Fruit fly (Drosophila melanogaster) whole organism, embryonic: Measurements from ENCODE around the gene CG42759.

Experiments used
- B-H2 ChIP-seq: fragments of 200-800 bp; sonication (Bioruptor generic); optimal IDR thresholded peaks from 2 replicates; lab custom pipeline; 2018; ENCODE audit warnings: missing biosample characterization, mild to moderate bottlenecking, missing genetic modification characterization
- CG12155 ChIP-seq: fragments of 200-800 bp; sonication (Bioruptor generic); optimal IDR thresholded peaks from 3 replicates; lab custom pipeline; 2016; ENCODE audit warnings: missing biosample characterization, missing genetic modification characterization
- CG13287 ChIP-seq: fragments of 200-800 bp; sonication (Bioruptor generic); IDR thresholded peaks from 2 replicates; pipeline ENCODE4 v1.3.6; 2022; ENCODE audit warnings: missing biosample characterization, missing genetic modification characterization; ENCODE audit not compliant: partially characterized antibody
- CG13775 ChIP-seq: fragments of 200-800 bp; sonication (Bioruptor generic); optimal IDR thresholded peaks from 3 replicates; lab custom pipeline; 2017; ENCODE audit warnings: missing biosample characterization, mild to moderate bottlenecking, missing genetic modification characterization
- CG14441 ChIP-seq: fragments of 200-800 bp; sonication (Bioruptor generic); IDR thresholded peaks from 2 replicates; pipeline ENCODE4 v1.3.6; 2022; ENCODE audit warnings: missing biosample characterization, missing genetic modification characterization
- CG14710 ChIP-seq: fragments of 200-800 bp; sonication (Bioruptor generic); optimal IDR thresholded peaks from 3 replicates; lab custom pipeline; 2019; ENCODE audit warnings: missing biosample characterization, mild to moderate bottlenecking, missing genetic modification characterization, moderate library complexity
- CG15514 ChIP-seq: fragments of 200-800 bp; sonication (Bioruptor generic); optimal IDR thresholded peaks from 3 replicates; lab custom pipeline; 2017; ENCODE audit warnings: missing biosample characterization, missing genetic modification characterization, mild to moderate bottlenecking, moderate library complexity, missing genetic modification reagents
- CG1603 ChIP-seq: fragments of 200-800 bp; sonication (Bioruptor generic); optimal IDR thresholded peaks from 2 replicates; lab custom pipeline; 2019; ENCODE audit warnings: missing biosample characterization, mild to moderate bottlenecking, missing genetic modification characterization, moderate library complexity
- CG16813 ChIP-seq: fragments of 200-800 bp; sonication (Bioruptor generic); IDR thresholded peaks from 3 replicates; pipeline ENCODE4 v1.3.6; 2022; ENCODE audit warnings: missing biosample characterization, missing genetic modification characterization; ENCODE audit not compliant: partially characterized antibody
- CG17186 ChIP-seq: fragments of 200-800 bp; sonication (Bioruptor generic); optimal IDR thresholded peaks from 3 replicates; lab custom pipeline; 2017; ENCODE audit warnings: missing biosample characterization, missing genetic modification reagents, missing genetic modification characterization
- CG3281 ChIP-seq: fragments of 200-800 bp; sonication (Bioruptor generic); optimal IDR thresholded peaks from 3 replicates; lab custom pipeline; 2017; ENCODE audit warnings: missing biosample characterization, mild to moderate bottlenecking, missing genetic modification characterization
- CG33213 ChIP-seq: fragments of 200-800 bp; sonication (Bioruptor generic); optimal IDR thresholded peaks from 3 replicates; lab custom pipeline; 2016; ENCODE audit warnings: missing biosample characterization, missing genetic modification characterization
- CG33557 ChIP-seq: fragments of 200-800 bp; sonication (Bioruptor generic); optimal IDR thresholded peaks from 2 replicates; lab custom pipeline; 2019; ENCODE audit warnings: missing biosample characterization, mild to moderate bottlenecking, missing genetic modification characterization, moderate library complexity
- CG4282 ChIP-seq: fragments of 200-800 bp; sonication (Bioruptor generic); optimal IDR thresholded peaks from 2 replicates; lab custom pipeline; 2016; ENCODE audit warnings: missing biosample characterization, missing genetic modification characterization
- CG9215 ChIP-seq: fragments of 200-800 bp; sonication (Bioruptor generic); IDR thresholded peaks from 2 replicates; pipeline ENCODE4 v1.3.6; 2022; ENCODE audit warnings: missing biosample characterization, missing genetic modification characterization
- Dbx ChIP-seq: fragments of 200-800 bp; sonication (Bioruptor generic); IDR thresholded peaks from 3 replicates; pipeline ENCODE4 v1.3.6; 2022; ENCODE audit warnings: missing biosample characterization, missing genetic modification characterization
- Dref ChIP-seq: fragments of 200-800 bp; sonication (Bioruptor generic); IDR thresholded peaks from 2 replicates; pipeline ENCODE4 v1.3.6; 2022; ENCODE audit warnings: missing biosample characterization, missing genetic modification characterization
- Gug ChIP-seq: fragments of 200-800 bp; sonication (Bioruptor generic); IDR thresholded peaks from 4 replicates; pipeline ENCODE4 v1.3.6; 2022; ENCODE audit warnings: missing biosample characterization, missing genetic modification characterization
- HmgD ChIP-seq: fragments of 200-800 bp; sonication (Bioruptor generic); optimal IDR thresholded peaks from 3 replicates; lab custom pipeline; 2016; ENCODE audit warnings: missing biosample characterization, missing genetic modification characterization
- Jarid2 ChIP-seq: fragments of 200-800 bp; sonication (Bioruptor generic); optimal IDR thresholded peaks from 3 replicates; lab custom pipeline; 2017; ENCODE audit warnings: mild to moderate bottlenecking, missing biosample characterization, missing genetic modification reagents, missing genetic modification characterization
- Lhr ChIP-seq: fragments of 200-800 bp; sonication (Bioruptor generic); optimal IDR thresholded peaks from 3 replicates; lab custom pipeline; 2017; ENCODE audit warnings: mild to moderate bottlenecking, missing biosample characterization, missing genetic modification reagents, missing genetic modification characterization
- MTF-1 ChIP-seq: fragments of 200-800 bp; sonication (Bioruptor generic); optimal IDR thresholded peaks from 2 replicates; lab custom pipeline; 2018; ENCODE audit warnings: missing biosample characterization, mild to moderate bottlenecking, missing genetic modification characterization, borderline replicate concordance
- Max ChIP-seq: fragments of 200-800 bp; sonication (Bioruptor generic); optimal IDR thresholded peaks from 2 replicates; lab custom pipeline; 2016; ENCODE audit warnings: missing biosample characterization, mild to moderate bottlenecking, missing genetic modification characterization
- Med ChIP-seq: fragments of 200-800 bp; sonication (Bioruptor generic); peaks from one replicate; lab custom pipeline; 2016; ENCODE audit warnings: missing biosample characterization, missing genetic modification characterization, mild to moderate bottlenecking, inconsistent platforms, moderate library complexity
- NC2β ChIP-seq: fragments of 200-800 bp; sonication (Bioruptor generic); optimal IDR thresholded peaks from 2 replicates; lab custom pipeline; 2016; ENCODE audit warnings: missing biosample characterization, missing genetic modification characterization
- Opbp ChIP-seq: fragments of 200-800 bp; sonication (Bioruptor generic); IDR thresholded peaks from 3 replicates; pipeline ENCODE4 v1.3.6; 2022; ENCODE audit warnings: missing biosample characterization, missing genetic modification characterization; ENCODE audit not compliant: partially characterized antibody
- Scr ChIP-seq: fragments of 200-800 bp; sonication (Bioruptor generic); IDR thresholded peaks from 2 replicates; pipeline ENCODE4 v1.3.6; 2022; ENCODE audit warnings: missing biosample characterization, missing genetic modification characterization; ENCODE audit not compliant: partially characterized antibody
- Sry-δ ChIP-seq: fragments of 200-800 bp; sonication (Bioruptor generic); optimal IDR thresholded peaks from 2 replicates; lab custom pipeline; 2016; ENCODE audit warnings: missing biosample characterization, missing genetic modification characterization
- Vsx1 ChIP-seq: fragments of 200-800 bp; sonication (Bioruptor generic); optimal IDR thresholded peaks from 2 replicates; lab custom pipeline; 2017; ENCODE audit warnings: missing biosample characterization, mild to moderate bottlenecking, missing genetic modification characterization, missing genetic modification reagents
- abd-A ChIP-seq: fragments of 200-800 bp; sonication (Bioruptor generic); optimal IDR thresholded peaks from 3 replicates; lab custom pipeline; 2019; ENCODE audit warnings: missing biosample characterization, mild to moderate bottlenecking, missing genetic modification characterization, moderate library complexity
- ara ChIP-seq: fragments of 200-800 bp; sonication (Bioruptor generic); IDR thresholded peaks from 2 replicates; pipeline ENCODE4 v1.3.6; 2022; ENCODE audit warnings: missing biosample characterization, missing genetic modification characterization
- ase ChIP-seq: fragments of 200-800 bp; sonication (Bioruptor generic); IDR thresholded peaks from 3 replicates; pipeline ENCODE4 v1.3.6; 2022; ENCODE audit warnings: missing biosample characterization, missing genetic modification characterization
- bab2 ChIP-seq: fragments of 200-800 bp; sonication (Bioruptor generic); optimal IDR thresholded peaks from 2 replicates; lab custom pipeline; 2016; ENCODE audit warnings: missing biosample characterization, missing genetic modification characterization
- bbx ChIP-seq: fragments of 200-800 bp; sonication (Bioruptor generic); IDR thresholded peaks from 2 replicates; pipeline ENCODE4 v1.3.6; 2022; ENCODE audit warnings: missing biosample characterization, missing genetic modification characterization; ENCODE audit not compliant: partially characterized antibody
- en ChIP-seq: fragments of 200-800 bp; sonication (Bioruptor generic); optimal IDR thresholded peaks from 2 replicates; lab custom pipeline; 2016; ENCODE audit warnings: missing biosample characterization, missing genetic modification characterization
- fd64A ChIP-seq: fragments of 200-800 bp; sonication (Bioruptor generic); optimal IDR thresholded peaks from 3 replicates; lab custom pipeline; 2018; ENCODE audit warnings: missing biosample characterization, mild to moderate bottlenecking, missing genetic modification characterization
- hb ChIP-seq: fragments of 200-800 bp; sonication (Bioruptor generic); IDR thresholded peaks from 3 replicates; pipeline ENCODE4 v1.3.6; 2022; ENCODE audit warnings: missing biosample characterization, missing genetic modification characterization; ENCODE audit not compliant: partially characterized antibody
- kay ChIP-seq: fragments of 200-800 bp; sonication (Bioruptor generic); optimal IDR thresholded peaks from 2 replicates; lab custom pipeline; 2016; ENCODE audit warnings: missing biosample characterization, missing genetic modification characterization
- klu ChIP-seq: fragments of 200-800 bp; sonication (Bioruptor generic); IDR thresholded peaks from 2 replicates; pipeline ENCODE4 v1.3.6; 2022; ENCODE audit warnings: missing biosample characterization, missing genetic modification characterization
- knrl ChIP-seq: fragments of 200-800 bp; sonication (Bioruptor generic); IDR thresholded peaks from 3 replicates; pipeline ENCODE4 v1.3.6; 2022; ENCODE audit warnings: missing biosample characterization, missing genetic modification characterization; ENCODE audit not compliant: partially characterized antibody
- lilli ChIP-seq: fragments of 200-800 bp; sonication (Bioruptor generic); optimal IDR thresholded peaks from 3 replicates; lab custom pipeline; 2016; ENCODE audit warnings: missing biosample characterization, missing genetic modification characterization
- mam ChIP-seq: fragments of 200-800 bp; sonication (Bioruptor generic); optimal IDR thresholded peaks from 3 replicates; lab custom pipeline; 2016; ENCODE audit warnings: missing biosample characterization, missing genetic modification characterization
- nerfin-2 ChIP-seq: fragments of 200-800 bp; sonication (Bioruptor generic); IDR thresholded peaks from 2 replicates; pipeline ENCODE4 v1.3.6; 2022; ENCODE audit warnings: missing biosample characterization, missing genetic modification characterization; ENCODE audit not compliant: partially characterized antibody
- psq ChIP-seq: fragments of 200-800 bp; sonication (Bioruptor generic); optimal IDR thresholded peaks from 2 replicates; lab custom pipeline; 2017; ENCODE audit warnings: missing biosample characterization, missing genetic modification characterization
- sens-2 ChIP-seq: fragments of 200-800 bp; sonication (Bioruptor generic); IDR thresholded peaks from 2 replicates; pipeline ENCODE4 v1.3.6; 2022; ENCODE audit warnings: missing biosample characterization, missing genetic modification characterization
- seq ChIP-seq: fragments of 200-800 bp; sonication (Bioruptor generic); IDR thresholded peaks from 2 replicates; pipeline ENCODE4 v1.3.6; 2022; ENCODE audit warnings: missing biosample characterization, missing genetic modification characterization
- stc ChIP-seq: fragments of 200-800 bp; sonication (Bioruptor generic); IDR thresholded peaks from 2 replicates; pipeline ENCODE4 v1.3.6; 2022; ENCODE audit warnings: missing biosample characterization, missing genetic modification characterization
- sug ChIP-seq: fragments of 200-800 bp; optimal IDR thresholded peaks from 2 replicates; lab custom pipeline; 2019; ENCODE audit warnings: missing biosample characterization, mild to moderate bottlenecking, missing genetic modification characterization, moderate library complexity
- tin ChIP-seq: fragments of 200-800 bp; sonication (Bioruptor generic); optimal IDR thresholded peaks from 3 replicates; lab custom pipeline; 2016; ENCODE audit warnings: missing biosample characterization, missing genetic modification characterization
- zfh2 ChIP-seq: fragments of 200-800 bp; sonication (Bioruptor generic); optimal IDR thresholded peaks from 2 replicates; lab custom pipeline; 2016; ENCODE audit warnings: missing biosample characterization, missing genetic modification characterization

The CG42759 gene

DNA sequence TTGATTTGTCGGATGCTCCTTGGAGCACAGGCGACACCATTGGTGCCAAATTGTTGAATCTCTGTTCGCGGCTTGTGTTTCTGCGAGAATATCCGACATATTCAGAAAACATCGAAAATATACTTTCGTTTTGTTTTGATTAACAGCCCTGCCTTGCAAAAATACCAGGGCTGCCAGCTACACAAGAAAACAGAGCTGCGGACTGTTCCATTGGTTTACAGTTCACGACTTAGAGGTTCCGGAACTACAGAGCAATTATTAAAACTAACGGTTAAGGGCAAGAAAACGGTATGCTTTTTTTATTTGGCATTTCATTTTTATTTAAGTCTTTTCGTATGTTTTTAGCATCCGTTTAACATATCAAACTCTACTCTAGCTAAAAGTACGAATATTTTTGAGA is 18.3 kb downstream of the CG42759 start, which contains the start of gene CG6254 (continued):
- TF ChIP-seq lilli (GFP tag; lab: Kevin White, UChicago), result peak; percentile 58
- peak; percentile 100 for TF ChIP-seq CG15514
- peak; percentile 47 for TF ChIP-seq tin (GFP tag; lab: Kevin White, UChicago)
- TF ChIP-seq CG9215 (GFP tag; lab: Robert Waterston, UW), result 0 out of 2 replicates have a peak, but pooled peaks have one; percentile 21
- no peak for TF ChIP-seq Vsx1 (GFP tag; lab: Kevin White, UChicago)
- 0 out of 2 replicates have a peak, but pooled peaks have one; percentile 26 for TF ChIP-seq seq (GFP tag; lab: Robert Waterston, UW)
- peak; percentile 34; the same call in 1 of the 2 replicates for TF ChIP-seq CG14441 (GFP tag; lab: Robert Waterston, UW)
- TF ChIP-seq ase (GFP tag; lab: Robert Waterston, UW), result peak; percentile 50; the same call in 1 of the 3 replicates
- TF ChIP-seq CG3281 (GFP tag; lab: Kevin White, UChicago), result peak; percentile 100
- no peak for TF ChIP-seq ara (GFP tag; lab: Robert Waterston, UW)
- no peak for TF ChIP-seq klu (GFP tag; lab: Robert Waterston, UW)
- TF ChIP-seq B-H2 (GFP tag; lab: Kevin White, UChicago), result peak; percentile 71
- TF ChIP-seq Dref, result no peak
- 0 out of 3 replicates have a peak, but pooled peaks have one; percentile 34 for TF ChIP-seq Opbp (GFP tag; lab: Robert Waterston, UW)
- no peak for TF ChIP-seq en
- TF ChIP-seq kay (GFP tag; lab: Kevin White, UChicago), result no peak
- no peak for TF ChIP-seq Jarid2 (GFP tag; lab: Kevin White, UChicago)
- no peak for TF ChIP-seq abd-A (tag; lab: Kevin White, UChicago)
- no peak for TF ChIP-seq Lhr (GFP tag; lab: Kevin White, UChicago)
- TF ChIP-seq Gug (GFP tag; lab: Robert Waterston, UW), result peak; percentile 35; the same call in 1 of the 4 replicates
- TF ChIP-seq Sry-δ (GFP tag; lab: Kevin White, UChicago), result peak; percentile 34
- TF ChIP-seq Dbx (GFP tag; lab: Robert Waterston, UW), result peak; percentile 71
- peak; percentile 68 for TF ChIP-seq CG13287 (GFP tag; lab: Robert Waterston, UW)
- TF ChIP-seq fd64A, result no peak
- TF ChIP-seq CG12155 (GFP tag; lab: Kevin White, UChicago), result peak; percentile 28
- peak; percentile 17 for TF ChIP-seq CG14710 (tag; lab: Kevin White, UChicago)
- TF ChIP-seq HmgD, result peak; percentile 69
- peak; percentile 56 for TF ChIP-seq knrl (GFP tag; lab: Robert Waterston, UW)
- TF ChIP-seq Max, result no peak
- TF ChIP-seq zfh2, result peak; percentile 50
- peak; percentile 32; the same call in 1 of the 3 replicates for TF ChIP-seq CG16813 (GFP tag; lab: Robert Waterston, UW)
- no peak for TF ChIP-seq nerfin-2 (GFP tag; lab: Robert Waterston, UW)
- no peak for TF ChIP-seq psq (GFP tag; lab: Kevin White, UChicago)
- no peak for TF ChIP-seq stc (GFP tag; lab: Robert Waterston, UW)
- TF ChIP-seq CG33213 (GFP tag; lab: Kevin White, UChicago), result peak; percentile 40
- no peak for TF ChIP-seq CG13775 (GFP tag; lab: Kevin White, UChicago)
- TF ChIP-seq CG4282 (GFP tag; lab: Kevin White, UChicago), result no peak
- TF ChIP-seq NC2β (GFP tag; lab: Kevin White, UChicago), result no peak
- TF ChIP-seq Scr (GFP tag; lab: Robert Waterston, UW), result peak; percentile 34
- 0 out of 2 replicates have a peak, but pooled peaks have one; percentile 14 for TF ChIP-seq sens-2 (GFP tag; lab: Robert Waterston, UW)
- peak; percentile 68 for TF ChIP-seq CG1603 (tag; lab: Kevin White, UChicago)
- TF ChIP-seq Med (GFP tag; lab: Kevin White, UChicago), result peak; percentile 88
- no peak for TF ChIP-seq CG17186 (GFP tag; lab: Kevin White, UChicago)
- peak; percentile 1 for TF ChIP-seq bab2 (GFP tag; lab: Kevin White, UChicago)
- TF ChIP-seq bbx (GFP tag; lab: Robert Waterston, UW), result 0 out of 2 replicates have a peak, but pooled peaks have one; percentile 15
- TF ChIP-seq CG33557 (GFP tag; lab: Kevin White, UChicago), result no peak
- TF ChIP-seq MTF-1, result no peak
- TF ChIP-seq mam, result peak; percentile 63
- TF ChIP-seq sug (tag; lab: Kevin White, UChicago), result no peak
- no peak for TF ChIP-seq hb (GFP tag; lab: Robert Waterston, UW)
